Worm (Caenorhabditis elegans) whole organism, L3 larva: ENCODE results near the gene sax-3.

Experiments used
- R02D3.7 ChIP-seq: fragments of 150-350 bp; optimal IDR thresholded peaks from 2 replicates; lab custom pipeline; 2014; ENCODE audit warnings: missing biosample characterization, missing genetic modification characterization
- ZK546.5 ChIP-seq: sonication (generic microtip); optimal IDR thresholded peaks from 2 replicates; lab custom pipeline; 2017; ENCODE audit warnings: missing biosample characterization, missing genetic modification characterization
- aly-2 ChIP-seq: fragments of 150-350 bp; optimal IDR thresholded peaks from 2 replicates; lab custom pipeline; 2014; ENCODE audit warnings: missing biosample characterization, missing genetic modification characterization
- ceh-16 ChIP-seq: sonication (generic microtip); optimal IDR thresholded peaks from 2 replicates; lab custom pipeline; 2017; ENCODE audit warnings: missing biosample characterization, missing genetic modification characterization
- ceh-28 ChIP-seq: fragments of 150-350 bp; optimal IDR thresholded peaks from 2 replicates; lab custom pipeline; 2014; ENCODE audit warnings: missing biosample characterization, missing genetic modification reagents, missing genetic modification characterization
- ceh-82 ChIP-seq: fragments of 150-350 bp; optimal IDR thresholded peaks from 2 replicates; lab custom pipeline; 2014; ENCODE audit warnings: missing biosample characterization, missing genetic modification characterization
- ceh-9 ChIP-seq: sonication (generic microtip); optimal IDR thresholded peaks from 2 replicates; lab custom pipeline; 2018; ENCODE audit warnings: missing biosample characterization, missing genetic modification characterization
- egl-5 ChIP-seq: fragments of 150-350 bp; optimal IDR thresholded peaks from 2 replicates; lab custom pipeline; 2017; ENCODE audit warnings: missing biosample characterization, missing genetic modification reagents, missing genetic modification characterization, inconsistent platforms
- elt-1 ChIP-seq: fragments of 150-350 bp; optimal IDR thresholded peaks from 2 replicates; lab custom pipeline; 2014; ENCODE audit warnings: missing biosample characterization, missing genetic modification characterization
- elt-2 ChIP-seq: sonication (generic microtip); optimal IDR thresholded peaks from 2 replicates; lab custom pipeline; 2016; ENCODE audit warnings: missing genetic modification reagents, mild to moderate bottlenecking, missing genetic modification characterization, missing compliant biosample characterization
- elt-3 ChIP-seq, 3 experiments: fragments of 150-350 bp in 1 of 3; sonication (generic microtip) in 2 of 3; optimal IDR thresholded peaks; 2 replicates in 2 of 3; 4 replicates in 1 of 3; lab custom pipeline; 2014 to 2017; ENCODE audit warnings: missing biosample characterization in 3 of 3, missing genetic modification characterization in 3 of 3
- eor-1 ChIP-seq, 2 experiments: fragments of 150-350 bp; optimal IDR thresholded peaks; 2 replicates each; lab custom pipeline; 2014 to 2018; ENCODE audit warnings: missing biosample characterization in 2 of 2, missing genetic modification characterization in 2 of 2
- fkh-10 ChIP-seq: sonication (generic microtip); optimal IDR thresholded peaks from 2 replicates; lab custom pipeline; 2017; ENCODE audit warnings: missing biosample characterization, missing genetic modification reagents, missing genetic modification characterization
- fos-1 ChIP-seq: fragments of 150-350 bp; optimal IDR thresholded peaks from 2 replicates; lab custom pipeline; 2014; ENCODE audit warnings: missing biosample characterization, missing genetic modification characterization
- hmg-11 ChIP-seq: sonication (generic microtip); optimal IDR thresholded peaks from 2 replicates; lab custom pipeline; 2016; ENCODE audit warnings: missing genetic modification characterization, missing compliant biosample characterization
- jun-1 ChIP-seq: fragments of 150-350 bp; optimal IDR thresholded peaks from 2 replicates; lab custom pipeline; 2014; ENCODE audit warnings: missing biosample characterization, missing genetic modification reagents, missing genetic modification characterization
- lin-15B ChIP-seq: fragments of 150-350 bp; optimal IDR thresholded peaks from 2 replicates; lab custom pipeline; 2014; ENCODE audit warnings: missing biosample characterization, missing genetic modification characterization
- lin-39 ChIP-seq: fragments of 150-350 bp; optimal IDR thresholded peaks from 2 replicates; lab custom pipeline; 2018; ENCODE audit warnings: missing biosample characterization, missing genetic modification reagents, missing genetic modification characterization
- mdl-1 ChIP-seq: fragments of 150-350 bp; optimal IDR thresholded peaks from 2 replicates; lab custom pipeline; 2014; ENCODE audit warnings: missing biosample characterization, missing genetic modification characterization
- mml-1 ChIP-seq: fragments of 150-350 bp; sonication (generic microtip); optimal IDR thresholded peaks from 3 replicates; lab custom pipeline; 2014; ENCODE audit warnings: missing biosample characterization, missing genetic modification characterization
- nfya-1 ChIP-seq: sonication (generic microtip); optimal IDR thresholded peaks from 2 replicates; lab custom pipeline; 2017; ENCODE audit warnings: missing genetic modification characterization, mild to moderate bottlenecking, missing compliant biosample characterization, antibody characterized with exemption, moderate library complexity; ENCODE audit not compliant: insufficient read depth
- nhr-11 ChIP-seq: fragments of 150-350 bp; optimal IDR thresholded peaks from 2 replicates; lab custom pipeline; 2014; ENCODE audit warnings: missing biosample characterization, missing genetic modification characterization
- nhr-12 ChIP-seq: fragments of 150-350 bp; optimal IDR thresholded peaks from 2 replicates; lab custom pipeline; 2014; ENCODE audit warnings: missing biosample characterization, missing genetic modification characterization
- nhr-25 ChIP-seq: sonication (generic microtip); optimal IDR thresholded peaks from 2 replicates; lab custom pipeline; 2017; ENCODE audit warnings: missing biosample characterization, missing genetic modification characterization
- nhr-28 ChIP-seq: fragments of 150-350 bp; optimal IDR thresholded peaks from 2 replicates; lab custom pipeline; 2014; ENCODE audit warnings: missing biosample characterization, missing genetic modification characterization
- nhr-43 ChIP-seq: sonication (generic microtip); optimal IDR thresholded peaks from 2 replicates; lab custom pipeline; 2016; ENCODE audit warnings: mild to moderate bottlenecking, missing genetic modification characterization, missing compliant biosample characterization; ENCODE audit not compliant: poor library complexity, severe bottlenecking
- nhr-67 ChIP-seq: fragments of 150-350 bp; optimal IDR thresholded peaks from 2 replicates; lab custom pipeline; 2014; ENCODE audit warnings: missing biosample characterization, missing genetic modification characterization
- nhr-76 ChIP-seq: fragments of 150-350 bp; sonication (generic microtip); optimal IDR thresholded peaks from 5 replicates; lab custom pipeline; 2014; ENCODE audit warnings: missing biosample characterization, missing genetic modification characterization
- pha-4 ChIP-seq: fragments of 150-350 bp; optimal IDR thresholded peaks from 2 replicates; lab custom pipeline; 2014; ENCODE audit warnings: missing biosample characterization, missing genetic modification reagents, missing genetic modification characterization
- pqm-1 ChIP-seq: fragments of 150-350 bp; optimal IDR thresholded peaks from 2 replicates; lab custom pipeline; 2017; ENCODE audit warnings: missing biosample characterization, missing genetic modification characterization, inconsistent platforms
- sea-2 ChIP-seq: fragments of 150-350 bp; sonication (generic microtip); optimal IDR thresholded peaks from 4 replicates; lab custom pipeline; 2014; ENCODE audit warnings: missing biosample characterization, missing genetic modification reagents, missing genetic modification characterization
- snpc-4 ChIP-seq: fragments of 150-350 bp; optimal IDR thresholded peaks from 2 replicates; lab custom pipeline; 2014; ENCODE audit warnings: missing biosample characterization, missing genetic modification characterization
- tbx-2 ChIP-seq: sonication (generic microtip); optimal IDR thresholded peaks from 2 replicates; lab custom pipeline; 2016; ENCODE audit warnings: mild to moderate bottlenecking, missing genetic modification characterization, missing compliant biosample characterization
- unc-62 ChIP-seq: fragments of 150-350 bp; sonication (generic microtip); optimal IDR thresholded peaks from 4 replicates; lab custom pipeline; 2014; ENCODE audit warnings: missing biosample characterization, missing genetic modification reagents, missing genetic modification characterization
- zag-1 ChIP-seq: fragments of 150-350 bp; optimal IDR thresholded peaks from 2 replicates; lab custom pipeline; 2014; ENCODE audit warnings: missing biosample characterization, missing genetic modification characterization
- ztf-4 ChIP-seq: fragments of 150-350 bp; optimal IDR thresholded peaks from 2 replicates; lab custom pipeline; 2014; ENCODE audit warnings: missing biosample characterization, missing genetic modification characterization

Gene sax-3

ce11 chrX:3467004-3467761 lies 1.5 kb upstream of the sax-3 start:
- no peak for TF ChIP-seq snpc-4 (tag; lab: Kevin White, UChicago)
- no peak for TF ChIP-seq jun-1 (tag; lab: Kevin White, UChicago)
- TF ChIP-seq elt-3 (tag; optimal IDR thresholded peaks at IDR 0.05; lab: Kevin White, UChicago) = no peak
- TF ChIP-seq ceh-28 (tag; lab: Kevin White, UChicago) = no peak
- TF ChIP-seq pqm-1 (tag; lab: Kevin White, UChicago) = no peak
- no peak for TF ChIP-seq mdl-1 (tag; lab: Kevin White, UChicago)
- TF ChIP-seq pha-4 (tag; lab: Kevin White, UChicago) = no peak

ce11 chrX:3464309-3465038 lies 1.3 kb downstream of the sax-3 start:
- TF ChIP-seq lin-39 (tag; lab: Kevin White, UChicago) (peak; percentile 60), ZK546.5 (no peak)

ce11 chrX:3463875-3464274 lies 1.9 kb downstream of the sax-3 start:
- TF ChIP-seq aly-2 (tag; lab: Kevin White, UChicago) (no peak), nhr-25 (tag; lab: Kevin White, UChicago) (peak; percentile 27), hmg-11 (no peak)
- TF ChIP-seq, all 47 proteins: peak for 1

ce11 chrX:3462086-3462485 lies 3.6 kb downstream of the sax-3 start:
- TF ChIP-seq nhr-25 (tag; lab: Kevin White, UChicago) (no peak), ztf-4 (tag; lab: Kevin White, UChicago) (no peak), fkh-10 (GFP tag; lab: Kevin White, UChicago) (no peak)
- TF ChIP-seq, all 47 proteins: peak for 0

- TF ChIP-seq nhr-67 (tag; lab: Kevin White, UChicago) = no peak
- no peak for TF ChIP-seq elt-1 (tag; lab: Kevin White, UChicago)
- TF ChIP-seq pqm-1 (tag; lab: Kevin White, UChicago) = no peak
- no peak for TF ChIP-seq nhr-76
- TF ChIP-seq ceh-82 (tag; lab: Kevin White, UChicago) = no peak
- TF ChIP-seq nhr-12 (tag; lab: Kevin White, UChicago) = no peak
- TF ChIP-seq zag-1 (tag; lab: Kevin White, UChicago) = no peak
- TF ChIP-seq mml-1 (tag; lab: Kevin White, UChicago) = no peak
- TF ChIP-seq lin-15B = no peak
- no peak for TF ChIP-seq tbx-2
- no peak for TF ChIP-seq nhr-28
- TF ChIP-seq nhr-11 (tag; lab: Kevin White, UChicago) = no peak
- no peak for TF ChIP-seq ZK546.5
- peak; percentile 93 for TF ChIP-seq lin-39 (tag; lab: Kevin White, UChicago)
- no peak for TF ChIP-seq eor-1 (tag; optimal IDR thresholded peaks at IDR 0.05; lab: Kevin White, UChicago)
- TF ChIP-seq hmg-11 = no peak
- no peak for TF ChIP-seq ceh-28 (tag; lab: Kevin White, UChicago)
- TF ChIP-seq ceh-9 = no peak
- TF ChIP-seq unc-62 (GFP tag; lab: Kevin White, UChicago) = peak; percentile 43
- no peak for TF ChIP-seq ceh-16 (tag; lab: Kevin White, UChicago)
- no peak for TF ChIP-seq mdl-1 (tag; lab: Kevin White, UChicago)
- TF ChIP-seq elt-3 (tag; optimal IDR thresholded peaks at IDR 0.05; lab: Kevin White, UChicago) = no peak
- no peak for TF ChIP-seq nhr-43 (tag; lab: Kevin White, UChicago)
- TF ChIP-seq R02D3.7 = no peak
- TF ChIP-seq pha-4 (tag; lab: Kevin White, UChicago) = no peak
- peak; percentile 50 for TF ChIP-seq nfya-1 (tag; lab: Kevin White, UChicago)
- no peak for TF ChIP-seq elt-2 (tag; lab: Kevin White, UChicago)
- peak; percentile 61 for TF ChIP-seq egl-5 (tag; lab: Kevin White, UChicago)
- TF ChIP-seq snpc-4 (tag; lab: Kevin White, UChicago) = no peak
- TF ChIP-seq sea-2 (GFP tag; lab: Kevin White, UChicago) = no peak
- no peak for TF ChIP-seq fos-1 (tag; lab: Kevin White, UChicago)
- TF ChIP-seq, all 47 proteins: peak for 4
These were observed 10.2 kb downstream of the sax-3 start for ce11 chrX:3455561-3455960.
